Worm (Caenorhabditis elegans) whole organism, young adult: Measurements from ENCODE around the gene ptr-1.

Experiments
- B0019.2 ChIP-seq: fragments of 200-800 bp; sonication (Bioruptor generic); conservative IDR thresholded peaks from 2 replicates; pipeline ENCODE4 v1.3.6; 2022; ENCODE audit warnings: missing genetic modification reagents, missing genetic modification characterization, missing compliant biosample characterization
- F10E7.11 ChIP-seq: sonication (generic microtip); optimal IDR thresholded peaks from 2 replicates; lab custom pipeline; 2017; ENCODE audit warnings: mild to moderate bottlenecking, missing genetic modification characterization, moderate library complexity, missing compliant biosample characterization
- F22D6.2 ChIP-seq: sonication (generic microtip); optimal IDR thresholded peaks from 2 replicates; lab custom pipeline; 2016; ENCODE audit warnings: mild to moderate bottlenecking, missing genetic modification characterization, missing compliant biosample characterization
- F33H1.4 ChIP-seq: fragments of 200-800 bp; sonication (Bioruptor generic); IDR thresholded peaks from 2 replicates; pipeline ENCODE4 v1.3.6; 2022; ENCODE audit warnings: missing genetic modification reagents, missing genetic modification characterization, missing compliant biosample characterization
- F57A8.1 ChIP-seq: fragments of 200-800 bp; sonication (Bioruptor generic); optimal IDR thresholded peaks from 2 replicates; lab custom pipeline; 2018; ENCODE audit warnings: mild to moderate bottlenecking, missing genetic modification characterization, moderate library complexity, missing compliant biosample characterization
- F57C9.4 ChIP-seq: sonication (generic microtip); optimal IDR thresholded peaks from 2 replicates; lab custom pipeline; 2017; ENCODE audit warnings: mild to moderate bottlenecking, missing genetic modification characterization, missing compliant biosample characterization
- K12H6.12 ChIP-seq: fragments of 200-800 bp; sonication (Bioruptor generic); optimal IDR thresholded peaks from 2 replicates; lab custom pipeline; 2018; ENCODE audit warnings: mild to moderate bottlenecking, missing genetic modification characterization, missing compliant biosample characterization
- T07F8.4 ChIP-seq: sonication (generic microtip); optimal IDR thresholded peaks from 2 replicates; lab custom pipeline; 2016; ENCODE audit warnings: mild to moderate bottlenecking, missing genetic modification characterization, moderate library complexity, missing compliant biosample characterization
- Y56A3A.18 ChIP-seq: fragments of 200-800 bp; sonication (Bioruptor generic); IDR thresholded peaks from 2 replicates; pipeline ENCODE4 v1.3.6; 2022; ENCODE audit warnings: missing genetic modification reagents, missing genetic modification characterization, missing compliant biosample characterization
- Y67H2A.10 ChIP-seq: fragments of 200-800 bp; sonication (Bioruptor generic); conservative IDR thresholded peaks from 2 replicates; pipeline ENCODE4 v1.3.6; 2022; ENCODE audit warnings: missing genetic modification reagents, missing genetic modification characterization, missing compliant biosample characterization
- Y95B8A.8 ChIP-seq: fragments of 200-800 bp; sonication (Bioruptor generic); IDR thresholded peaks from 2 replicates; pipeline ENCODE4 v1.3.6; 2022; ENCODE audit warnings: missing genetic modification reagents, missing genetic modification characterization, missing compliant biosample characterization
- aptf-3 ChIP-seq: fragments of 200-800 bp; sonication (Bioruptor generic); IDR thresholded peaks from 2 replicates; pipeline ENCODE4 v1.3.6; 2022; ENCODE audit warnings: missing genetic modification characterization, missing compliant biosample characterization
- athp-1 ChIP-seq: sonication (generic microtip); optimal IDR thresholded peaks from 2 replicates; lab custom pipeline; 2017; ENCODE audit warnings: mild to moderate bottlenecking, missing genetic modification characterization, missing compliant biosample characterization
- attf-3 ChIP-seq: fragments of 200-800 bp; sonication (Bioruptor generic); conservative IDR thresholded peaks from 2 replicates; pipeline ENCODE4 v1.3.6; 2022; ENCODE audit warnings: missing genetic modification reagents, missing genetic modification characterization, missing compliant biosample characterization
- attf-5 ChIP-seq: fragments of 200-800 bp; sonication (Bioruptor generic); optimal IDR thresholded peaks from 2 replicates; lab custom pipeline; 2018; ENCODE audit warnings: mild to moderate bottlenecking, missing genetic modification characterization, missing compliant biosample characterization
- attf-6 ChIP-seq: fragments of 200-800 bp; sonication (Bioruptor generic); IDR thresholded peaks from 2 replicates; pipeline ENCODE4 v1.3.6; 2022; ENCODE audit warnings: missing genetic modification reagents, missing genetic modification characterization, missing compliant biosample characterization
- cebp-1 ChIP-seq, 2 experiments: fragments of 200-800 bp in 1 of 2; sonication (Bioruptor generic) in 1 of 2; sonication (generic microtip) in 1 of 2; IDR thresholded peaks in 1 of 2; optimal IDR thresholded peaks in 1 of 2; 2 replicates each; pipeline versions ENCODE4 v1.3.6 to Lab custom; 2017 to 2022; ENCODE audit warnings: missing compliant biosample characterization in 2 of 2, missing genetic modification characterization in 2 of 2, mild to moderate bottlenecking in 1 of 2, missing genetic modification reagents in 1 of 2, moderate library complexity in 1 of 2
- ceh-27 ChIP-seq: fragments of 200-800 bp; sonication (Bioruptor generic); optimal IDR thresholded peaks from 2 replicates; lab custom pipeline; 2018; ENCODE audit warnings: mild to moderate bottlenecking, missing genetic modification characterization, moderate library complexity, missing compliant biosample characterization
- ceh-58 ChIP-seq: fragments of 200-800 bp; sonication (Bioruptor generic); IDR thresholded peaks from 2 replicates; pipeline ENCODE4 v1.3.6; 2022; ENCODE audit warnings: missing genetic modification characterization, missing compliant biosample characterization
- dpff-1 ChIP-seq: sonication (generic microtip); optimal IDR thresholded peaks from 2 replicates; lab custom pipeline; 2017; ENCODE audit warnings: mild to moderate bottlenecking, missing genetic modification characterization, missing compliant biosample characterization
- dpl-1 ChIP-seq: fragments of 150-350 bp; optimal IDR thresholded peaks from 2 replicates; lab custom pipeline; 2014; ENCODE audit warnings: missing biosample characterization, missing genetic modification reagents, missing genetic modification characterization
- efl-1 ChIP-seq: fragments of 150-350 bp; optimal IDR thresholded peaks from 2 replicates; lab custom pipeline; 2014; ENCODE audit warnings: missing biosample characterization, missing genetic modification reagents, missing genetic modification characterization
- egrh-3 ChIP-seq: fragments of 200-800 bp; sonication (Bioruptor generic); IDR thresholded peaks from 2 replicates; pipeline ENCODE4 v1.3.6; 2022; ENCODE audit warnings: missing genetic modification reagents, missing genetic modification characterization, missing compliant biosample characterization
- ekl-4 ChIP-seq: fragments of 200-800 bp; sonication (Bioruptor generic); IDR thresholded peaks from 2 replicates; pipeline ENCODE4 v1.3.6; 2022; ENCODE audit warnings: missing genetic modification reagents, missing genetic modification characterization, missing compliant biosample characterization
- fkh-3 ChIP-seq: sonication (generic microtip); optimal IDR thresholded peaks from 2 replicates; lab custom pipeline; 2016; ENCODE audit warnings: mild to moderate bottlenecking, missing genetic modification characterization, missing compliant biosample characterization
- hrde-1 ChIP-seq: sonication (generic microtip); optimal IDR thresholded peaks from 2 replicates; lab custom pipeline; 2016; ENCODE audit warnings: missing genetic modification characterization, mild to moderate bottlenecking, missing compliant biosample characterization, moderate library complexity, missing genotype, missing genetic modification reagents, borderline replicate concordance
- let-607 ChIP-seq, 2 experiments: fragments of 200-800 bp in 1 of 2; sonication (Bioruptor generic) in 1 of 2; sonication (generic microtip) in 1 of 2; optimal IDR thresholded peaks; 2 replicates each; lab custom pipeline; 2016 to 2018; ENCODE audit warnings: mild to moderate bottlenecking in 2 of 2, missing compliant biosample characterization in 2 of 2, missing genetic modification characterization in 2 of 2, moderate library complexity in 2 of 2, missing genotype in 1 of 2
- lsl-1 ChIP-seq: fragments of 200-800 bp; sonication (Bioruptor generic); optimal IDR thresholded peaks from 2 replicates; lab custom pipeline; 2018; ENCODE audit warnings: mild to moderate bottlenecking, missing genetic modification characterization, moderate library complexity, missing compliant biosample characterization
- lsy-27 ChIP-seq: sonication (generic microtip); optimal IDR thresholded peaks from 2 replicates; lab custom pipeline; 2017; ENCODE audit warnings: missing genetic modification characterization, mild to moderate bottlenecking, missing compliant biosample characterization, antibody characterized with exemption, missing genotype, borderline replicate concordance; ENCODE audit not compliant: insufficient read depth
- madf-10 ChIP-seq: sonication (generic microtip); optimal IDR thresholded peaks from 2 replicates; lab custom pipeline; 2016; ENCODE audit warnings: mild to moderate bottlenecking, missing genetic modification characterization, missing compliant biosample characterization
- madf-3 ChIP-seq: fragments of 200-800 bp; sonication (Bioruptor generic); IDR thresholded peaks from 2 replicates; pipeline ENCODE4 v1.3.6; 2022; ENCODE audit warnings: missing genetic modification reagents, missing genetic modification characterization, missing compliant biosample characterization
- mel-28 ChIP-seq: sonication (generic microtip); optimal IDR thresholded peaks from 2 replicates; lab custom pipeline; 2016; ENCODE audit warnings: borderline replicate concordance, mild to moderate bottlenecking, missing genetic modification characterization, missing compliant biosample characterization
- mxl-1 ChIP-seq: sonication (generic microtip); optimal IDR thresholded peaks from 2 replicates; lab custom pipeline; 2016; ENCODE audit warnings: missing genetic modification characterization, missing compliant biosample characterization
- pbrm-1 ChIP-seq: fragments of 200-800 bp; sonication (Bioruptor generic); IDR thresholded peaks from 2 replicates; pipeline ENCODE4 v1.3.6; 2022; ENCODE audit warnings: missing genetic modification reagents, missing genetic modification characterization, missing compliant biosample characterization
- rec-8 ChIP-seq, 2 experiments: sonication (generic microtip); optimal IDR thresholded peaks; 2 replicates each; lab custom pipeline; 2016; ENCODE audit warnings: mild to moderate bottlenecking in 2 of 2, missing genetic modification characterization in 2 of 2, missing genetic modification reagents in 2 of 2, missing genotype in 2 of 2, missing biosample characterization in 1 of 2, missing compliant biosample characterization in 1 of 2, moderate library complexity in 1 of 2
- repo-1 ChIP-seq: sonication (generic microtip); optimal IDR thresholded peaks from 2 replicates; lab custom pipeline; 2017; ENCODE audit warnings: mild to moderate bottlenecking, missing genetic modification characterization, missing compliant biosample characterization
- sdz-38 ChIP-seq: sonication (generic microtip); optimal IDR thresholded peaks from 2 replicates; lab custom pipeline; 2016; ENCODE audit warnings: missing genotype, missing genetic modification characterization, missing compliant biosample characterization
- snpc-1.1 ChIP-seq: sonication (generic microtip); optimal IDR thresholded peaks from 2 replicates; lab custom pipeline; 2017; ENCODE audit warnings: missing genetic modification characterization, mild to moderate bottlenecking, missing compliant biosample characterization, antibody characterized with exemption, moderate library complexity, missing genotype, missing genetic modification reagents; ENCODE audit not compliant: insufficient read depth
- snpc-3.4 ChIP-seq: sonication (generic microtip); optimal IDR thresholded peaks from 2 replicates; lab custom pipeline; 2017; ENCODE audit warnings: missing genetic modification characterization, mild to moderate bottlenecking, missing compliant biosample characterization, antibody characterized with exemption, moderate library complexity, missing genotype, missing genetic modification reagents
- sptf-2 ChIP-seq: fragments of 200-800 bp; sonication (Bioruptor generic); optimal IDR thresholded peaks from 2 replicates; lab custom pipeline; 2018; ENCODE audit warnings: mild to moderate bottlenecking, missing genetic modification characterization, missing compliant biosample characterization
- tlf-1 ChIP-seq: fragments of 200-800 bp; sonication (Bioruptor generic); optimal IDR thresholded peaks from 2 replicates; lab custom pipeline; 2018; ENCODE audit warnings: mild to moderate bottlenecking, missing genetic modification characterization, missing compliant biosample characterization
- ztf-18 ChIP-seq: sonication (generic microtip); optimal IDR thresholded peaks from 2 replicates; lab custom pipeline; 2016; ENCODE audit warnings: missing genotype, mild to moderate bottlenecking, missing genetic modification characterization, missing compliant biosample characterization
- ztf-22 ChIP-seq: fragments of 200-800 bp; sonication (Bioruptor generic); optimal IDR thresholded peaks from 2 replicates; lab custom pipeline; 2018; ENCODE audit warnings: mild to moderate bottlenecking, missing genetic modification characterization, moderate library complexity, missing compliant biosample characterization
- ztf-3 ChIP-seq: fragments of 200-800 bp; sonication (Bioruptor generic); optimal IDR thresholded peaks from 2 replicates; lab custom pipeline; 2018; ENCODE audit warnings: mild to moderate bottlenecking, missing genetic modification characterization, missing compliant biosample characterization

The ptr-1 gene

DNA sequence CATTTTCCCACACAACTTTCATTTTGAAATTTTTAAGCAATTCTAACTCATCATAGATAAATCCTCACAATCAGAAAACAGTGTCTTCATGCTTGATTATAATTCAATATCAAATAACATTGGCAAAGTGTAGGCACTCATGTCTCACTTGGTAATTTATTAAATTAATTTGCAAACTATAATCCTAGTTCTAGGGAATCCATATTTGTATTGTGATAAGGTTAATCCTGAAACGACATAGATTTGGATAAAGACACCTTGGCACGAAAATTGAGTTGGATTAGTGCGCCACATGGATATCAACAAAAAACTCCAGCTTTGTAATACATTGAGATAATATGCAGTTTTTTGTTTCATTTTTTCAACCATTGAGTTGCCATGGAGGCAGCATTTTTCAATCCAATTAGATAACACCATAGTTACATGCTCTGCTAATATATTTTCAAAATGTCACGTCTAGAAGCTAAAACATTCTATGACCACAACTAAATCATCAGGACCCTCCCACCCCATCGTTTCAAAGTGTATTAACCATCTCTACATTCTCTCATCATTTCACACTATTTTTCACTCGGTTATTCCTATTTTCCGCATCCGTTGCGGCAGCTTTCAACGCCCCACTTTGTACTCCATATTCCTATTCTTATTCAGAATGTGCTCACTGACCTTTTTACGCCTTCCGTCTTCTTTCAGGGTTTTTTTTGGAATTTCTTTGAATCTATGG, 2.4 kb upstream of the ptr-1 start:
- TF ChIP-seq lsy-27 (tag; lab: Kevin White, UChicago) (no peak), aptf-3 (GFP tag; lab: Robert Waterston, UW) (no peak), mxl-1 (no peak), ceh-27 (GFP tag; lab: Kevin White, UChicago) (no peak), madf-10 (tag; lab: Kevin White, UChicago) (no peak), F57C9.4 (no peak), hrde-1 (tag; lab: Kevin White, UChicago) (no peak), ekl-4 (no peak), F57A8.1 (GFP tag; lab: Kevin White, UChicago) (no peak), ztf-18 (tag; lab: Kevin White, UChicago) (no peak), K12H6.12 (tag; lab: Kevin White, UChicago) (no peak), madf-3 (GFP tag; lab: Robert Waterston, UW) (no peak), egrh-3 (no peak), Y95B8A.8 (no peak), mel-28 (no peak), F10E7.11 (tag; lab: Kevin White, UChicago) (no peak)
- TF ChIP-seq, all 124 proteins: peak for 0

DNA sequence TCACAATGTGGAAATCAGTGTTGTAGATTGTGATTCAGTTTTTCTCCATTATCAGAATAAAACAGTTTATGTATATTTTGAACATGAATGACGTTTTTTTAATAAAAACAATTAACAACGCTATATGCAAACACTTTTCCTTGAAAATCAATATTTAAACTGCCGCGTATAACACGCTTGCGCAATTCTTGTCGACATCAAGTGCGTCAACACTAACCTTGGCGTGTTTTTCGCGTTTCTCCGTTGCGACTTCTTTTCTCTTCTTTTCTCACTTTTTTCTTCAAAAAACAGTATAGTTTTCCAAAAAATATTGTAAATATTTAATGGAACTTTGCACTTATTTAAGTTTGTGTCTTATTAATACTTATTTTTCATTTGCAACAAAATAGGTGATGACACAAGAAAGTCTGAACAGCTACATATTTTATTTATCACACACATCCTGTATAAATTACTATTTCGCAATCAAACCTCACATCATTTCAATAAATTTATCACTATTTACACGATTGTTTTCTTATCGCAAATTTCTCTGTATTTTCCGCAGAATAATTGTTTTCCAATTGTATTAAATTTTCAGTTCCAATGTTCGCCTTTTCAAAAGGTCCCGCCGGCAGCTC, 6.2 kb downstream of the ptr-1 start, which contains the start of gene spas-1:
TSS of gene spas-1 (plus strand) at position 572 of the 620 bp plus-strand sequence.
- peak; percentile 68 for TF ChIP-seq tlf-1
- TF ChIP-seq ceh-58 (GFP tag; lab: Robert Waterston, UW) = no peak
- peak; percentile 16 for TF ChIP-seq snpc-1.1 (tag; lab: Kevin White, UChicago)
- no peak for TF ChIP-seq T07F8.4 (tag; lab: Kevin White, UChicago)
- TF ChIP-seq B0019.2 (GFP tag; lab: Robert Waterston, UW) = no peak
- no peak for TF ChIP-seq dpff-1
- TF ChIP-seq sdz-38 (tag; lab: Kevin White, UChicago) = no peak
- TF ChIP-seq repo-1 (tag; lab: Kevin White, UChicago) = peak; percentile 38
- TF ChIP-seq F22D6.2 (tag; lab: Kevin White, UChicago) = peak; percentile 26
- TF ChIP-seq let-607 (tag; optimal IDR thresholded peaks at IDR 0.05; lab: Kevin White, UChicago) = peak in 1 of 2 experiments; percentile 47
- TF ChIP-seq pbrm-1 (GFP tag; lab: Robert Waterston, UW) = peak; percentile 83; the same call in 1 of the 2 replicates
- peak; percentile 52 for TF ChIP-seq madf-10 (tag; lab: Kevin White, UChicago)
- TF ChIP-seq ztf-22 (GFP tag; lab: Kevin White, UChicago) = no peak
- TF ChIP-seq Y56A3A.18 (GFP tag; lab: Robert Waterston, UW) = peak; percentile 49; the same call in 1 of the 2 replicates
- TF ChIP-seq athp-1 (tag; lab: Kevin White, UChicago) = no peak
- TF ChIP-seq Y67H2A.10 = no peak
- no peak for TF ChIP-seq attf-6 (GFP tag; lab: Robert Waterston, UW)
- no peak for TF ChIP-seq mxl-1
- peak; percentile 54 for TF ChIP-seq lsl-1
- TF ChIP-seq K12H6.12 (tag; lab: Kevin White, UChicago) = peak; percentile 48
- peak; percentile 79 for TF ChIP-seq efl-1 (GFP tag; lab: Kevin White, UChicago)
- TF ChIP-seq fkh-3 = no peak
- peak; percentile 52 for TF ChIP-seq F33H1.4 (GFP tag; lab: Robert Waterston, UW)
- no peak for TF ChIP-seq rec-8 (tag; optimal IDR thresholded peaks at IDR 0.05; lab: Kevin White, UChicago)
- peak; percentile 71 for TF ChIP-seq snpc-3.4
- peak; percentile 84 for TF ChIP-seq attf-5 (GFP tag; lab: Kevin White, UChicago)
- 0 out of 2 replicates have a peak, but pooled peaks have one; percentile 14 for TF ChIP-seq attf-3
- TF ChIP-seq sptf-2 = no peak
- no peak for TF ChIP-seq ztf-3 (GFP tag; lab: Kevin White, UChicago)
- TF ChIP-seq dpl-1 = peak; percentile 91
- 0 out of 2 replicates have a peak, but pooled peaks have one; percentile 37 for TF ChIP-seq cebp-1 (GFP tag; IDR thresholded peaks at IDR 0.05; lab: Robert Waterston, UW)
- peak; percentile 89 for TF ChIP-seq cebp-1 (tag; optimal IDR thresholded peaks at IDR 0.05; lab: Kevin White, UChicago)
